Worm (Caenorhabditis elegans) whole organism, L2 larva: ENCODE results near the gene srw-22.
A peak's percentile ranks its signal among the peaks of the same experiment; 100 is the strongest.

Source experiments
- C34F6.9 ChIP-seq: fragments of 150-350 bp; optimal IDR thresholded peaks from 2 replicates; lab custom pipeline; 2014; ENCODE audit warnings: missing biosample characterization, missing genetic modification characterization
- R02D3.7 ChIP-seq: fragments of 150-350 bp; optimal IDR thresholded peaks from 2 replicates; lab custom pipeline; 2014; ENCODE audit warnings: missing biosample characterization, missing genetic modification characterization
- ZK546.5 ChIP-seq: sonication (generic microtip); optimal IDR thresholded peaks from 2 replicates; lab custom pipeline; 2017; ENCODE audit warnings: missing biosample characterization, missing genetic modification characterization
- alr-1 ChIP-seq: fragments of 150-350 bp; optimal IDR thresholded peaks from 2 replicates; lab custom pipeline; 2014; ENCODE audit warnings: missing biosample characterization, missing genetic modification characterization
- aly-2 ChIP-seq: fragments of 150-350 bp; optimal IDR thresholded peaks from 2 replicates; lab custom pipeline; 2014; ENCODE audit warnings: missing biosample characterization, missing genetic modification characterization
- blmp-1 ChIP-seq: sonication (generic microtip); optimal IDR thresholded peaks from 2 replicates; lab custom pipeline; 2017; ENCODE audit warnings: missing genetic modification characterization, mild to moderate bottlenecking, missing compliant biosample characterization, antibody characterized with exemption, moderate library complexity; ENCODE audit not compliant: insufficient read depth
- ceh-16 ChIP-seq: fragments of 150-350 bp; optimal IDR thresholded peaks from 2 replicates; lab custom pipeline; 2014; ENCODE audit warnings: missing biosample characterization, missing genetic modification characterization
- ceh-82 ChIP-seq: fragments of 150-350 bp; optimal IDR thresholded peaks from 2 replicates; lab custom pipeline; 2014; ENCODE audit warnings: missing biosample characterization, missing genetic modification characterization
- egl-27 ChIP-seq: sonication (generic microtip); optimal IDR thresholded peaks from 3 replicates; lab custom pipeline; 2017; ENCODE audit warnings: missing biosample characterization, missing genetic modification reagents, missing genetic modification characterization
- elt-1 ChIP-seq: fragments of 150-350 bp; optimal IDR thresholded peaks from 2 replicates; lab custom pipeline; 2014; ENCODE audit warnings: missing biosample characterization, missing genetic modification characterization
- elt-3 ChIP-seq: sonication (generic microtip); optimal IDR thresholded peaks from 2 replicates; lab custom pipeline; 2017; ENCODE audit warnings: missing biosample characterization, missing genetic modification characterization
- lin-11 ChIP-seq: fragments of 150-350 bp; sonication (generic microtip); optimal IDR thresholded peaks from 2 replicates; lab custom pipeline; 2014; ENCODE audit warnings: missing biosample characterization, missing genetic modification characterization, inconsistent platforms, mixed read lengths
- lin-13 ChIP-seq: fragments of 150-350 bp; optimal IDR thresholded peaks from 2 replicates; lab custom pipeline; 2014; ENCODE audit warnings: missing biosample characterization, missing genetic modification reagents, missing genetic modification characterization
- lin-39 ChIP-seq: fragments of 150-350 bp; optimal IDR thresholded peaks from 2 replicates; lab custom pipeline; 2014; ENCODE audit warnings: missing biosample characterization, missing genetic modification reagents, missing genetic modification characterization
- lsy-2 ChIP-seq, 2 experiments: fragments of 150-350 bp in 1 of 2; sonication (generic microtip) in 1 of 2; optimal IDR thresholded peaks; 2 replicates each; lab custom pipeline; 2014 to 2017; ENCODE audit warnings: missing biosample characterization in 2 of 2, missing genetic modification characterization in 2 of 2
- mbf-1 ChIP-seq: sonication (generic microtip); optimal IDR thresholded peaks from 2 replicates; lab custom pipeline; 2017; ENCODE audit warnings: missing biosample characterization, missing genetic modification characterization
- mdl-1 ChIP-seq, 2 experiments: fragments of 150-350 bp in 1 of 2; sonication (generic microtip) in 1 of 2; optimal IDR thresholded peaks; 2 replicates each; lab custom pipeline; 2017; ENCODE audit warnings: missing biosample characterization in 2 of 2, missing genetic modification characterization in 2 of 2
- nhr-10 ChIP-seq: sonication (generic microtip); optimal IDR thresholded peaks from 2 replicates; lab custom pipeline; 2017; ENCODE audit warnings: missing biosample characterization, missing genetic modification characterization
- nhr-11 ChIP-seq: fragments of 150-350 bp; optimal IDR thresholded peaks from 2 replicates; lab custom pipeline; 2014; ENCODE audit warnings: missing biosample characterization, missing genetic modification characterization
- nhr-129 ChIP-seq: fragments of 150-350 bp; optimal IDR thresholded peaks from 2 replicates; lab custom pipeline; 2014; ENCODE audit warnings: missing biosample characterization, missing genetic modification characterization
- nhr-21 ChIP-seq: fragments of 150-350 bp; optimal IDR thresholded peaks from 2 replicates; lab custom pipeline; 2014; ENCODE audit warnings: missing biosample characterization, missing genetic modification characterization
- nhr-23 ChIP-seq: fragments of 150-350 bp; optimal IDR thresholded peaks from 2 replicates; lab custom pipeline; 2014; ENCODE audit warnings: missing biosample characterization, missing genetic modification reagents, missing genetic modification characterization
- nhr-237 ChIP-seq: fragments of 150-350 bp; optimal IDR thresholded peaks from 2 replicates; lab custom pipeline; 2014; ENCODE audit warnings: missing biosample characterization, missing genetic modification characterization
- nhr-77 ChIP-seq: fragments of 150-350 bp; optimal IDR thresholded peaks from 2 replicates; lab custom pipeline; 2014; ENCODE audit warnings: missing biosample characterization, missing genetic modification characterization
- sem-4 ChIP-seq: fragments of 150-350 bp; optimal IDR thresholded peaks from 2 replicates; lab custom pipeline; 2014; ENCODE audit warnings: missing biosample characterization, missing genetic modification reagents, missing genetic modification characterization
- sma-3 ChIP-seq: sonication (generic microtip); optimal IDR thresholded peaks from 2 replicates; lab custom pipeline; 2016; ENCODE audit warnings: missing genetic modification reagents, missing genetic modification characterization, missing compliant biosample characterization
- sma-9 ChIP-seq, 2 experiments: fragments of 150-350 bp in 1 of 2; sonication (generic microtip) in 1 of 2; optimal IDR thresholded peaks; 2 replicates each; lab custom pipeline; 2014 to 2016; ENCODE audit warnings: missing genetic modification characterization in 2 of 2, mild to moderate bottlenecking in 1 of 2, missing biosample characterization in 1 of 2, missing compliant biosample characterization in 1 of 2, missing genetic modification reagents in 1 of 2, moderate library complexity in 1 of 2
- snpc-4 ChIP-seq: fragments of 150-350 bp; optimal IDR thresholded peaks from 2 replicates; lab custom pipeline; 2014; ENCODE audit warnings: missing biosample characterization, missing genetic modification characterization
- unc-39 ChIP-seq: fragments of 150-350 bp; optimal IDR thresholded peaks from 2 replicates; lab custom pipeline; 2014; ENCODE audit warnings: missing biosample characterization, missing genetic modification characterization
- unc-55 ChIP-seq: fragments of 150-350 bp; sonication (generic microtip); optimal IDR thresholded peaks from 3 replicates; lab custom pipeline; 2014; ENCODE audit warnings: missing biosample characterization, missing genetic modification reagents, missing genetic modification characterization
- zag-1 ChIP-seq: fragments of 150-350 bp; optimal IDR thresholded peaks from 2 replicates; lab custom pipeline; 2014; ENCODE audit warnings: missing biosample characterization, missing genetic modification characterization
- ztf-11 ChIP-seq: sonication (generic microtip); optimal IDR thresholded peaks from 2 replicates; lab custom pipeline; 2017; ENCODE audit warnings: missing biosample characterization, missing genetic modification characterization
- ztf-4 ChIP-seq: fragments of 150-350 bp; optimal IDR thresholded peaks from 2 replicates; lab custom pipeline; 2014; ENCODE audit warnings: missing biosample characterization, missing genetic modification characterization

The srw-22 gene

ce11 chrV:15281279-15281949 lies 13.0 kb downstream of the srw-22 start, which contains the start of the genes srw-19 and srx-51:
TSS of gene srw-19 (minus strand) at chrV:15281379.
TSS of gene srx-51 (plus strand) at chrV:15281899.
- TF ChIP-seq sma-3 (GFP tag; lab: Kevin White, UChicago) (no peak), ztf-4 (tag; lab: Kevin White, UChicago) (no peak), nhr-21 (no peak), nhr-129 (no peak), elt-3 (no peak), unc-39 (tag; lab: Kevin White, UChicago) (no peak), sem-4 (tag; lab: Kevin White, UChicago) (no peak), ceh-82 (tag; lab: Kevin White, UChicago) (no peak), C34F6.9 (no peak), lin-13 (GFP tag; lab: Kevin White, UChicago) (no peak), lin-11 (tag; lab: Kevin White, UChicago) (no peak), nhr-10 (no peak), zag-1 (tag; lab: Kevin White, UChicago) (no peak), ztf-11 (tag; lab: Kevin White, UChicago) (no peak), egl-27 (tag; lab: Kevin White, UChicago) (no peak), mbf-1 (tag; lab: Kevin White, UChicago) (no peak), snpc-4 (tag; lab: Kevin White, UChicago) (no peak), aly-2 (no peak)

ce11 chrV:15285984-15286383 lies 17.6 kb downstream of the srw-22 start:
- TF ChIP-seq lin-13 (GFP tag; lab: Kevin White, UChicago), result no peak
- no peak for TF ChIP-seq R02D3.7 (tag; lab: Kevin White, UChicago)
- no peak for TF ChIP-seq zag-1 (tag; lab: Kevin White, UChicago)
- TF ChIP-seq sma-9 (GFP tag; optimal IDR thresholded peaks at IDR 0.05; lab: Kevin White, UChicago), result peak; percentile 51
- TF ChIP-seq sma-9 (tag; optimal IDR thresholded peaks at IDR 0.05; lab: Kevin White, UChicago), result no peak
- TF ChIP-seq sma-3 (GFP tag; lab: Kevin White, UChicago), result no peak

- TF ChIP-seq nhr-129, result no peak
- TF ChIP-seq nhr-11 (tag; lab: Kevin White, UChicago), result no peak
- TF ChIP-seq ceh-16 (tag; lab: Kevin White, UChicago), result no peak
- TF ChIP-seq nhr-237 (tag; lab: Kevin White, UChicago), result no peak
- TF ChIP-seq unc-39 (tag; lab: Kevin White, UChicago), result no peak
- TF ChIP-seq nhr-77, result no peak
- no peak for TF ChIP-seq zag-1 (tag; lab: Kevin White, UChicago)
- no peak for TF ChIP-seq nhr-23
- TF ChIP-seq lin-39 (tag; lab: Kevin White, UChicago), result no peak
- no peak for TF ChIP-seq unc-55
- TF ChIP-seq lin-13 (GFP tag; lab: Kevin White, UChicago), result no peak
- TF ChIP-seq snpc-4 (tag; lab: Kevin White, UChicago), result no peak
- TF ChIP-seq ceh-82 (tag; lab: Kevin White, UChicago), result no peak
- TF ChIP-seq lsy-2 (tag; optimal IDR thresholded peaks at IDR 0.05; lab: Kevin White, UChicago), result no peak
- no peak for TF ChIP-seq lin-11 (tag; lab: Kevin White, UChicago)
- no peak for TF ChIP-seq mdl-1 (tag; optimal IDR thresholded peaks at IDR 0.05; lab: Kevin White, UChicago)
- TF ChIP-seq ZK546.5 (tag; lab: Kevin White, UChicago), result no peak
- no peak for TF ChIP-seq nhr-10
- TF ChIP-seq alr-1 (tag; lab: Kevin White, UChicago), result no peak
- no peak for TF ChIP-seq aly-2
These were observed 19.5 kb downstream of the srw-22 start, which contains the start of gene cyp-34A1 for ce11 chrV:15287856-15288255. TSS of gene cyp-34A1 (minus strand) at chrV:15287956.

- TF ChIP-seq alr-1 (tag; lab: Kevin White, UChicago) (no peak), sem-4 (tag; lab: Kevin White, UChicago) (no peak), lsy-2 (tag; optimal IDR thresholded peaks at IDR 0.05; lab: Kevin White, UChicago) (no peak), blmp-1 (tag; lab: Kevin White, UChicago) (no peak), elt-1 (tag; lab: Kevin White, UChicago) (no peak), lin-11 (tag; lab: Kevin White, UChicago) (no peak), lin-13 (GFP tag; lab: Kevin White, UChicago) (no peak), nhr-23 (no peak)
These were observed 22.6 kb downstream of the srw-22 start, which contains the start of gene cyp-34A2 for ce11 chrV:15290995-15291394. TSS of gene cyp-34A2 (minus strand) at chrV:15291095.
